Fruit fly (Drosophila melanogaster): ENCODE measurements around the gene CG3764.

The CG3764 gene

DNA sequence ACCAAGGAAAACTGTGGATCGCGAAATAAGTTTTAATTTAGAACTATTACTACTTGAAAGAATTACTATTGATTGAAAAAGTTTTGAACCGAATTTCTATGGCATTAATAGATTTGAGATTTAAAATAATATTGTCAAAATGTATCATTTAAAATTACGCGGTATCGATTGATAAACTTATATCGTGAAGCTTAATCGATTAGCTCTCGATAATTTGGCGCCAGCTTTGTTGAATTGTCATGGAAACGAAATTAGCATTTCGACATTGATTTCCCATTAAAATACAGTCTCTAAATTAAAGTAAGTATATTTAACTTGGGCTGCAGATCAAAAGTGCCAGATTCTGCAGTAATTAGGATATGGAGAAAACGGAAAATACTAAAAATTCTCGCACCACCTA, 14.9 kb upstream of the CG3764 start, which contains the start of gene CG7730:
CG7730 (plus strand) TSS at position 206 of the 400 bp plus-strand sequence.
- no peak for TF ChIP-seq noc (tag; optimal IDR thresholded peaks at IDR 0.05)

DNA sequence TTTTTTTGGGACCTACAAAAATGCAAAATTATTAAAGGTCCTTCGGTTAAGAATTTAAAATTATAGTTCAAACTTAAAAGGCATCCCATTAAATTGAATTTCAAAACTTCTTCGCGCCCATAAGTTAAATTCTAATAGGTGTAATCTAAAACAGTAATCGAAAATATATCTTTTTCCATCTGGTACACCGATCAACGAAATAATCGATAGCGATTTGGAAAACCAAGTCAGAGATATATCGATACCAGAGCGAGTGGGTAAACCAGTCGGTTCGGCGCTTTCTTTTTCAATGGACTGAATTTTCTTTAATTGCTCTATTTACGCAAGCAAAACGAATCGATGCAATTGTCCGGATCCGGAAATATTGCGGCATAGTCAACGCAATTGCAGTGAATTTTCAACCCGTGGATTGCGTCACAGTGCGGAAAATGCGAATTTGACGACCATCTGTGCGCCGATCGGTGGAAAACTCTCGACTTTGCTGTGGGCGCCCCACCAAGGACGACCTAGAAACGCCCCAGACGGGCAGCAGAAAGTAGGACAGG, 11.8 kb upstream of the CG3764 start, which contains the start of gene Fit2:
Fit2 (plus strand) TSS at position 234 of the 545 bp plus-strand sequence.
- no peak for TF ChIP-seq noc (tag; optimal IDR thresholded peaks at IDR 0.05)

DNA sequence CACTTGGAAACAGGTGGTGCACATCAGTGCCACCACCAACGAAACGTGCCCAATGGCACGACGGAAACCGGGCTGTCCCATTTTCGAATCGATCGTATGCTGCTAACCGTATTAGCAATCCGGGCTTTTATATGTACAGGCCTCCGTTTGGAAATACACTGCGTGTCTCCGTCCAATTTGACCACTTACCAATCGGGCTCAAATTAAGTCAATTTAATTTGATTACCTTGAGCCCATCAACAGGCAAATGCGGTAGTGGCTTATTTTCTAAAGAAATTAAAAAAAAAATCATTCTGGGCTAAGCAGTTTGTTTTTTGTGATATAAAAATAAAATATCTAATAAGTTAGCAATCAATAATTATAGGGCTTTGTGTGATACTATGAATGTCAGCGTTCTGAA, 11.3 kb upstream of the CG3764 start, which contains the start of gene a10:
a10 (minus strand) TSS at position 101 of the 400 bp plus-strand sequence.
- TF ChIP-seq noc (tag; optimal IDR thresholded peaks at IDR 0.05) = no peak

DNA sequence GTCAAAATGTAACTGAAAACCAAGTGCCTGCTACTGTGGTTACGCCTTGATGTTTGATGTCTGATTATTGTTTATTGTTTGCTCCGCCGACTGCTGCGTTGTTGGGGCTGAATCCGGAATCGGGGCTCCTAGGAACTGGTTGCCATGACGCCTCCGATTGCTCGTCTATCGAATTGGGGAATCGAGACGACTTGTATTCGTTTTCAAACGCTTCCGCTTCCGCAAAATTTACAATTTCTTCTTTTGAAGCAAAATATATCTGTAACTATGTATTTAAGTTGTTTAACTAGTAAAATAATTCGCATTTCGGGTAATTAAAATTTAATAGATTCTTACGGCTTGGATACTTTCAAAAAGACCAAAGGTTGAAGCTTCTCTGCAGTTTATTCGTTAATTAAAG, 10.4 kb upstream of the CG3764 start, which contains the start of gene CG6652:
CG6652 (minus strand) TSS at position 101 of the 400 bp plus-strand sequence.
- TF ChIP-seq noc (tag; optimal IDR thresholded peaks at IDR 0.05) = no peak

DNA sequence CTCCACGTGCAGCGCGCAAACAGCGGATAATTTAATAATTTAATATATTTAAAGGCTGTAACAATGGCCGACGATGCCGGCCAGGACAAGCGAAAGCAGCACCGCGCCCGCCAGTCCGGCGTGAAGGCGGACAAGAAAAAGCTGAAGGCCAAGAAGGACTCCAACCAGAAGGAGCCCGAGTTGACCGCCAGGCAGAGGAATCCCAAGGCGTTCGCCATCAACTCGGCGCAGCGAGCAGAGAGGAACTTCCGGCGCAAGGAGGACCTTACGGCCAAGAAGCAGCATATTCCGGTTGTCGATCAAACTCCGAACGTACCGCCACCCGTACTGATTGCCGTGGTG, 4.2 kb upstream of the CG3764 start:
- TF ChIP-seq noc (tag; optimal IDR thresholded peaks at IDR 0.05) = no peak

DNA sequence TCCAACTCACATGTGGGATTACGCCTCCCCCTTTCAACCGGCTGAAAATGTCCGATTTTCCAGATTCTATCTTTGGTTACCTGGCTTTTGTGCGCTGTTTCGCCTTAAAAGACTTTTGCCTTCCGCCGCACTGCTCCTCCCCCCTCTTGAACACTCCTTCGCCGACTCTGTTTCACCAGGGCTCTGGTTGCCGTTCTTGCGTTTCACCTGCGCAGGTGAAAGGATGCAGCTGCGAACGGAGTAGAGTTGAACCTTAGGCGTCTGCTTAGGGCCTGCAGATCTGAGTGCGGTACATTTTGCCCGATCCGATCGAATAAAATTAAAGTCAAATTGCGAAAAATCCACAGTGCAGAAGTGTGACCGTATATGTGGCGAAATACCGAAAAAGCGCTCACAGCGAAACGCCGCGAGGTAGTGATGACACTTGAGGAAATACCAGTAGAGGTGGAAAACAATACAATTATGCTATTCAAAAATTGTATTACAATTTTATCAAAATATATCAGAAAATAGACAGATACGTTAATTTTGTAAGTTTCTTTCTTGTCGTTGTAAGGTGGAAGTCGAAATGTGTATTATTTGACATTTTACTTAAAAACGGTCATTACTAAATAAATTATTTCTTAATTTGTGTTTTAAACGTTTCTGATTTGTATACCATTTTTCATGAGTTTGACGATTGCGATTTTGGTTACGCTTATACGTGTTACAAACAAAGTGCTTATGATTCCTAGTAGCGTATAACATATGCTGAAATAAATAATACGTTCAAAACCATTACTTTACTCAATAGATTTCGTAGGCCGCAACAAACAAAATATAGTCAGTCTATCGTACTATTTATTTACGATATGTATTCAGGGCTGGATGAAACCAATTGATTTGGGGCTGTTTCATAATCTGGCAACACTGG, 3.6 kb upstream of the CG3764 start, which contains the start of the genes CG6664 and CG7728:
CG6664 (minus strand) TSS at position 518 of the 913 bp plus-strand sequence.
CG7728 (plus strand) TSS at position 874 of the 913 bp plus-strand sequence.
- TF ChIP-seq noc (tag; optimal IDR thresholded peaks at IDR 0.05) = no peak

DNA sequence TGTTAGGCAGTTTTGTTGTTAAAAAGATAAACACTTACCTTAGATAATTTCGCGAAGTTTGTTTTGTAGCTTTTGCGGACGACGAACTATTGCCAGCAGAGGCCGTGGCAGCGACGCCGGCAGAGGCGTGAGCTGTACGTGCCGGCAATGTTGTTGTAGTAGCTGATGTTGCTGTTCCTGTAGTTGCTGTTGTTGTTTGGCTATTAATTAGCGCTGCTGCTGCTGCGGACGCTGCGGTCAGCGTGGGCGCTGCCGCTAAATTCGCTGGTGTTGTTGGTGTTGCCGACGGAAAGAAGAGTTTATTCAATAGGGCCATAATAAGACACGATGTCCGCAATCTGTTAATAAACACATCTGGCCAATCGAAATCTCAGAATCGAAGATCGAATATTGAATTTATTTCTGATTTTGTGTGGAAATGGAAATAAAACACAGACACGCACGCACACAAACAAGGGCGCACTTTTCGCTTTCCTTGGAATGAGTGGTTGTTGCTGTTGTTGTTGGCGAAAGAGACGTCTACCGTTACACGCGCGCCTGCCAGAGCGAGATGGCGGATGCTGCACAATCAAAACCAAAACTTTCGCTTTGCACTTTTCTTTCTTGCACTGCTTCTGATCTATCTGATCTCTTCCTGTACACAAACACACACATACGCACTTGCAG, 881 bp downstream of the CG3764 start:
- TF ChIP-seq noc (tag; optimal IDR thresholded peaks at IDR 0.05) = no peak

DNA sequence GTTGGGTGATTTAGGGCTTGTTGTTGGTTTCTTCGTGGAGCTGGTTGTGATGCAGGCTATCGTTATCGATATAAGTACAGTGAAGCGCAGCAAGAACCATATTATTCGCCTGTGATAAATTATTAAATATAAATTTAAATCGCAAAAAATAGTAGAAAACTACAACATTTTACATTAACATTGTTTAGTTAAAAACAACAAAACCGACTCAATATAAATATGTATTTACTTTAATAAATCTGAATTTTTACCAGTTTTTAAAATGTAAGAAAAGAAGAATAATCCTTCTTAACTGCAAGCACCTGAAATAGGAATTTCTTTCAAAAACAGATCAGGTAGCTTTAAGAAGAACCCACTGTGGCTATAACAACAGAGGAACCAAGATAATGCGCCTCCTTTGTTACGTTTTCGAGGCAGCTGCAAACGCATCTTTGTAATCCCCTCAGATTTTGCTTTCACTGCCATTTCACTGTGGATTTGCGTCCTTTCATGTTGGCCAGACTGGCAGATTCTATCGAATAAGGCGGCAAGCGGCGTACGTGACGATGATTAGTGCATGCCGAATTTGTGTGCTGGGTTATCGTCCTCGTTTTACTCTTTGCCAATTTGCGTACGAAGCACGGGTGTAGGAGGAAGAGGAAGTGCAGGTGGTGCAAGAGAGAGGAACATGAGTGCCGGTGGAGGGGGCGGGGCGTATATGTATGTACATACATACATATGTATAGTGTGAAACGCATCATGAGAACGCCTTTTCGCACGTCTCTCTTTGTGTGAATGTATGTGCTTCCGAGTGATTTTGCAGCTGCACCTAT, 1.7 kb downstream of the CG3764 start:
- no peak for TF ChIP-seq noc (tag; optimal IDR thresholded peaks at IDR 0.05)

DNA sequence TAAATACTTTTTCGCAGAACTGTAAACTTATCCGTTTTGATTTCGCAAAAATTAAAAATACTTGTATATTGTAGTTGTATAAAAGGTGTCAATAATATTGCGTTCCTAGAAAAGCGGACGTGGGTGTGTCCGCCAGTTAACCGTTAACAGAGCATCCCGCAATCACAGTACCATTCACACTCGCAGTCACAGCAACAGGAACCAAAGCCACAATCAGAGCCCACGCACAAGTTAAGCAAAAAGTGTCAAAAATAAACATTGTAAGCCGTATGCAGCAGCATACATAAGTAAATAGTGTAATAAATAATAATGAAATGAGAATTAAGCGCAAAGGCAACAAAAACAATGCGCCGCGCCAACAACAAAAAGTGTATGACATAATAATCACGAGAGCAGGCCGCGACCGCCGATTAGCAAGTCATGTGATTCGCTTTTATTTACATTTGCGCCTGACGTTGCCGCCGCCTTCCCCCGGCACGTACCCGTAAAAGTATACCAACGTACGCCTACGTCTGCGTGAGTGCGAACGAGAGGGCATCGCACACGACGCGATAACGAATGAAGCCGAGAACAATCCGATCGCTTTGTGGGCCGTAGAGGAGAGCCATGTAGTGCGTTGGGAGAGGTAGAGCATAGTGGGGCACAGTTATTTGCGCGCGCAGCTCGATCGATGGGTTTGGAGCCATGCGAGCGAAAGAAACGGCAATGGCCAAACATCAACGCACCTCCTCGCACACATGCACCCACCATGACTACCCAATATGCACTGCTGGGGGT, 2.5 kb downstream of the CG3764 start:
- peak; percentile 91 for TF ChIP-seq noc (tag; optimal IDR thresholded peaks at IDR 0.05)

DNA sequence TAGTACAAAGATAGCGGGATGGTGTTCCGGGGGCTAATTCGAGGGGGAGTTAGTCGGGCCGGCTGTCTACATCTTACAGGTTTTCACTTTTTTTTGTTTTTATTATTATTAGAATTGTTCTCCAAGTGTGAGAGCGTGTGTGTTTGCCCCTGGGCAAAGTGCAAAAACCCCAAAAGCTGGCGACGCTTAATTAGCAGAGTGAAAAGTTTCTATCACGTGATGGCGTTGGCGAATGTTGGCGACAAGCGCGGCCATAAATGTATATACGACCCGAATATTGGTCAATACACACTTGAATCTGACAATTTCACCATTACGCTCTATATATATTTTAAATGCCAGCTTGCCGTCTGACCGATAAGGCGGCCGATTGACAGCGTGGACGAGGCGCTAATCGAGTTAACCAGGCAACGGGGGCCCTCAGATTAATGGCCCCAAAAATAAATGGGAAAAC, 3.4 kb downstream of the CG3764 start:
- peak; percentile 81 for TF ChIP-seq noc (tag; optimal IDR thresholded peaks at IDR 0.05)

DNA sequence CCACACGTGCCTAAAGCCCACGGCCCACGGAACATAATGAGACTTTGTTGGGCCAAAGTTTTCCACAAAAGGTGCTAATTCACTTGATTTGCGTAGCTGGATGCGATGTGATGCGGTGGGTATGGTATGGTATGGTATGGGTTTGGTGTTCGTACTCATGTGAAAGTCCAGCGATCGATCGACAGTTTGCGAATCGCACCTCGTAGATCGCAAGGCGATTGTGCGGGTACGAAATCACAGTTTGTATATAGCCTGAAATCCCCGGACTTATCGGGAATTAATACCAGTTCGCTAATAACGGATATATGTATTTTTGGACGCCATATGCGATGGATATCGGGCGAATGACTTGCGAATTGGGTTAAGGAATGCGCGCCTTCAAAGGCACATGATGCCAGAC, 4.4 kb downstream of the CG3764 start:
- TF ChIP-seq noc (tag; optimal IDR thresholded peaks at IDR 0.05) = no peak

DNA sequence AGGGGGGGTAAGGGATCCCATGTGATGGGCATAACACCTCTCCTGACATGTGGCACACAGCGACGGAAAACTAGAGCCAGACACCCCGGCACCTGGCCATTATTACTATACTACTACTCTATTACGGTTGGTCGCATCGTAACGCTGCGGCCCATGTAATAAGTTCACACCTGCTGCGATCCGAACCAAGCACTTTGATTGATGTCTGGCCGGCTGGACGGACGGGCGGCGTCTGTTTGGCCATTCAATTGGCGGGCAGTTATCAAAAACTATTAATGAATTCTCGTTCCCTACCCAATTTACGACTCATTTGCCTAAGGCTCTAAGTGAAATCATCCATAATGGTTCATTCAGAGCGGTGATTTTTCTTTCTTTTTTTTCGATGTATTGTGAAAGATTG, 4.9 kb downstream of the CG3764 start:
- TF ChIP-seq noc (tag; optimal IDR thresholded peaks at IDR 0.05) = no peak

DNA sequence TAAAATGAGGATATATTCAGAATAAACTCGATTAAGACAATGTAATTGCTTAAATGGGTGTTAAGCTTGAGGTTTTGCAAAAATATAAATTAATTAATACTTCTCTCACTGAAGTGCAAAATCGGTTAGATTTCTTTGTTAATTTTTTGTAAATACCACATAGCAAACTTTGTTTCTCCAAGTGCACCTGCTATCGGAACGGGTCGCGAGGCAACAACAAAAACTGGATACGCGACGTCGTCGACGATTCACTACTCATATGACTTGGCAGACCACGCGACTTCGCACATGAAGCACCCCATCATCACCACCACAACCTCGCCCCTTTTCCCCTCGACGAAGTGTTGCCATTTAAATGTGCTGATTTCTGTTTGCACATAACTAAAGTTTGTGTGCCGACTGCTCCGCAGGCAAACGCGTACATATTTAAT, 5.3 kb downstream of the CG3764 start:
- peak; percentile 67 for TF ChIP-seq noc (tag; optimal IDR thresholded peaks at IDR 0.05)

DNA sequence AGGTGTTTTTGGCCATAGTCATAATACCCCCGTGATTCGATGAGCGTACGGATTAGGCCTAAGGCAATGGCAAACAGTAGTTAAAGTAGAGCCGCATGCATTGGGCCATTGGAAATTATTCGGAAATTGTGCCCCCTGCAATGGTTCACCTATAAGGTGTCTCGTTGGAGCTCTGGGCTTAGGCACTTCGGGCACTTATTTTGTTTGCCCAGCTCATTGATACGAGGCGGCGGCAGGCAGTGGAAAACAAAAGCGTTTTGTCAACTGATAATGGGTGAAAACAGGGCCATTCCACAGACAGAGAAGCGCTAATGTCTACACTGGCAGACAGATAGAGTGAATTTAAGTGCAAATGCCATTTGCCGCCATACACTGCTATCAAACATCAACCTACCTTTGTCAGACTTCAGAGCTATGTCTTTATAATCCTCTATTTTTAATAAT, 6.1 kb downstream of the CG3764 start:
- no peak for TF ChIP-seq noc (tag; optimal IDR thresholded peaks at IDR 0.05)

Data from whole organism, larva.